Worm (Caenorhabditis elegans): ENCODE results near the gene dpy-4.

Gene dpy-4

DNA sequence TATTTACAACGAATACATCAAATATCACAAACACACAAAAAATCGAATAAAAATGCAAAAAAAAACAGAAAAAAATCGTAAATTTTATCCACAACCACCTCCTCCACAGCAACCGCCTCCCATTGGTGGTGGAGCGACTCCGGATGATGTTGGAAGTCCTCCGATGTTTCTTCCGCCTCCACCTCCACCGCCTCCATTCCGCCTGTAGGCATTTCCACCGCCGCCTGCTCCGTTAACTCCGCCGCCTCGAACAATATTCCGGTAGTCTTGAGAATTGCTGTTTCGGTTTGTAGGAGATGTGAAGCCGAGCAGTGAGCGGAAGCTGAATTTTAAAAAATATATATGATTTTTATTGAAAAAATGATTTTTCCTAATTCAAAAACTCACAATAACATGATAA is 41.8 kb upstream of the dpy-4 start:
- TF ChIP-seq hrde-1 (tag; optimal IDR thresholded peaks at IDR 0.05; ENCODE audit: borderline replicate concordance) (no peak), attf-6 (GFP tag; IDR thresholded peaks at IDR 0.05) (peak; percentile 40; the same call in 1 of the 2 replicates), bed-1 (GFP tag; IDR thresholded peaks at IDR 0.05) (no peak), zfh-2 (GFP tag; conservative IDR thresholded peaks at IDR 0.05) (peak; percentile 59), egrh-3 (GFP tag; IDR thresholded peaks at IDR 0.05) (0 out of 2 replicates have a peak, but pooled peaks have one; percentile 35)

DNA sequence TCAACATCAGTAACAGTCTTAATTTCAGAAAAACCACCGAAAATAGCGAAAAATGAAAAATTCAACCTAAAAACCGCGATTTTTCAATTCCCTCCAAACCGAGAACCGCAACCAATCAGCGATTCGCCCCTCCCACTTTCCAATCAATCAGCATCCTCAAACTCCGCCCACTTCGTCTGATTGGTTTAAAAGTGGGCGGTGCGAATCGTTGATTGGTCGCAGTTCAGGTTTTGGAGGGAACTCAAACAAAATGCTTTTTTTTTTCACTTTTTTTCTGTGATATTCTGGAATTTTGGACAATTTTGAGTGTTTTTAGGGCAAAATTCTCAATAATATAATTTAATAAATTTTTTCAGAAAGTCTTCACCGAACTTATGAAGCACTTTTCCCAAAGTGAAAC is 41.3 kb upstream of the dpy-4 start:
- TF ChIP-seq Y53G8AR.9 (GFP tag; conservative IDR thresholded peaks at IDR 0.05) (no peak), nfyb-1 (GFP tag; IDR thresholded peaks at IDR 0.05) (peak; percentile 73), mcd-1 (GFP tag; IDR thresholded peaks at IDR 0.05) (no peak)

DNA sequence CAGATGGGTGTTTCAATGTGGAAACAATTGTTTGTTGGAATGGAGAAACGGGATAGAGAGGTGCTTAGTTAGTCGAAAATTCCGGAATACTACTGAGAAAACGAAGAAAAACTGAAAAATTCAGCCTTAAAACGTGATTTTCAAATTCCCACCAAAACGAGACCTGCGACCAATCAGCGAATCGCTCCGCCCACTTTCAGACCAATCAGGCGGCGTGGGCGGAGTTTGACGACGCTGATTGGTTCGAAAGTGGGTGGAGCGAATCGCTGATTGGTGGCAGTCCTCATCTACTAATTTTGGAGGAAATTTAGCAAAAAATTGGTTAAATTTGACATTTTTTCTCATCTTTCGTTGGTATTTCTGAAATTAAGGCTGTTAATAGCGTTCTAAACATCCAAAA is 40.8 kb upstream of the dpy-4 start:
- TF ChIP-seq nfya-2 (GFP tag; IDR thresholded peaks at IDR 0.05) (0 out of 2 replicates have a peak, but pooled peaks have one; percentile 52), sptf-2 (GFP tag; optimal IDR thresholded peaks at IDR 0.05) (no peak), nfyb-1 (GFP tag; IDR thresholded peaks at IDR 0.05) (peak; percentile 91), akir-1 (GFP tag; optimal IDR thresholded peaks at IDR 0.05) (no peak), sdz-38 (tag; optimal IDR thresholded peaks at IDR 0.05) (no peak), hlh-26 (GFP tag; conservative IDR thresholded peaks at IDR 0.05) (no peak), atf-7 (tag; optimal IDR thresholded peaks at IDR 0.05) (no peak), nhr-120 (GFP tag; IDR thresholded peaks at IDR 0.05) (no peak), mcd-1 (GFP tag; IDR thresholded peaks at IDR 0.05) (no peak)

DNA sequence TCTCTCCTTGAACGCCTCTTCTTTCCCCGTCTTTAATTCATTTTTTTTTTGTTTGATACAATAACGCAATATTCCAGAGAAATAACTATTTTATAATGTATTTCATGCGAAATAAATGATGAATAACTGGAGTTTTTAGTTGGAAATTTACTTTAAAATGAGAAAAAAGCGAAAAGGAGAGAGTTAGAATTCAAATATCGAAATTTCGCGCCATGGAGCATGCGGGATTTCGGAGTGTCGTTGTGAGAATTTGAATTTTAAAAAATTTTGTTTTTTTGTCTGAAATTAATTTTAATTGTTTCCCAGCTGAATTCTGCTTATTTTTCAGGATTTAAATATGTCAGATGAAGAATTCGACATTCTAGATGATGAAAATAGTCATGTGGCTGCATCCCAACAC is 38.8 kb upstream of the dpy-4 start, which contains the start of gene fcd-2:
Gene fcd-2 (plus strand): TSS at position 327 of the 400 bp plus-strand sequence.
- TF ChIP-seq efl-1 (GFP tag; optimal IDR thresholded peaks at IDR 0.05) (peak; percentile 96), F33H1.4 (GFP tag; IDR thresholded peaks at IDR 0.05) (peak; percentile 37; the same call in 1 of the 2 replicates), D2030.7 (GFP tag; IDR thresholded peaks at IDR 0.05) (0 out of 2 replicates have a peak, but pooled peaks have one; percentile 19), lin-54 (GFP tag; optimal IDR thresholded peaks at IDR 0.05) (peak; percentile 92), madf-10 (tag; optimal IDR thresholded peaks at IDR 0.05) (no peak), lin-40 (tag; optimal IDR thresholded peaks at IDR 0.05) (peak; percentile 15), attf-6 (GFP tag; IDR thresholded peaks at IDR 0.05) (peak; percentile 89), C06A6.2 (GFP tag; conservative IDR thresholded peaks at IDR 0.05) (no peak), ama-1 (optimal IDR thresholded peaks at IDR 0.05) (no peak), ama-1 (GFP tag; optimal IDR thresholded peaks at IDR 0.05) (peak in 1 of 2 experiments; percentile 24), snpc-4 (GFP tag; optimal IDR thresholded peaks at IDR 0.05) (peak; percentile 62), snpc-4 (tag; optimal IDR thresholded peaks at IDR 0.05) (peak in 3 of 4 experiments; percentile 60 to 89 (median 73)), F49E8.2 (tag; optimal IDR thresholded peaks at IDR 0.05; ENCODE audit: insufficient read depth) (peak; percentile 43), snpc-1.1 (tag; optimal IDR thresholded peaks at IDR 0.05; ENCODE audit: insufficient read depth) (peak; percentile 66), dpff-1 (tag; optimal IDR thresholded peaks at IDR 0.05) (no peak), attf-5 (GFP tag; optimal IDR thresholded peaks at IDR 0.05) (peak; percentile 63), Y95B8A.8 (GFP tag; IDR thresholded peaks at IDR 0.05) (no peak), madf-3 (GFP tag; IDR thresholded peaks at IDR 0.05) (0 out of 2 replicates have a peak, but pooled peaks have one; percentile 4), K12H6.12 (tag; optimal IDR thresholded peaks at IDR 0.05) (peak; percentile 1), tbp1 (GFP tag; optimal IDR thresholded peaks at IDR 0.05) (peak; percentile 48), ceh-79 (tag; optimal IDR thresholded peaks at IDR 0.05) (no peak), ceh-100 (GFP tag; IDR thresholded peaks at IDR 0.05) (no peak), madf-6 (GFP tag; IDR thresholded peaks at IDR 0.05) (peak; percentile 61), him-1 (tag; optimal IDR thresholded peaks at IDR 0.05) (no peak), snpc-3.4 (tag; optimal IDR thresholded peaks at IDR 0.05) (peak; percentile 34), ztf-3 (GFP tag; optimal IDR thresholded peaks at IDR 0.05) (no peak), snpc-1.3 (tag; optimal IDR thresholded peaks at IDR 0.05; ENCODE audit: insufficient read depth) (peak; percentile 6), lsl-1 (GFP tag; optimal IDR thresholded peaks at IDR 0.05) (peak; percentile 23), egl-18 (GFP tag; IDR thresholded peaks at IDR 0.05) (no peak), B0336.3 (GFP tag; IDR thresholded peaks at IDR 0.05) (peak; percentile 26; the same call in 1 of the 2 replicates)
